Fruit fly (Drosophila melanogaster): Measurements from ENCODE around the gene CG5890.

CG5890 gene

DNA sequence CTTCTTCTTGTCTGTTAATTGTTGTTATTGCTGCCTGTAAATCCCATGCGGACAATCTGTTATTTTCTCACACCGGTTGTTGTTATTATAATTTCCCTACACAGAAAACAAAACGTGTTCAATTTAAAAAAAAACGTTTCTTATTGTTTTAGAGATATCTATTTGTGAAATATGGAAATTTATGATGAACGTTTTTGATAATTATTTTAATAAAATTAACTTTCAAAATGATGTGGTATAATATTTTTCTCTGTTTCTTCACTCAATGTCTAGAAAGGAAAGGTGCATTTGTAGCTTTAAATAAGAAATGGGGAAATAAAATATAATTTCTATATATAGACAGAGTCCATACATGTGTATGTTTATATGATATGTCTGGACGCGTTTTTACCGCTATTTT lies 28.3 kb downstream of the CG5890 start (continued):
- peak; percentile 29 for TF ChIP-seq Vsx1 (GFP tag; optimal IDR thresholded peaks at IDR 0.05)
- TF ChIP-seq NfI (GFP tag; optimal IDR thresholded peaks at IDR 0.05), result no peak
- peak; percentile 55 for TF ChIP-seq Nf-YB (GFP tag; optimal IDR thresholded peaks at IDR 0.05)
- TF ChIP-seq zen (tag; optimal IDR thresholded peaks at IDR 0.05), result peak; percentile 18
- no peak for TF ChIP-seq CG17612 (GFP tag; IDR thresholded peaks at IDR 0.05)
- TF ChIP-seq Chrac-16 (GFP tag; optimal IDR thresholded peaks at IDR 0.05), result peak; percentile 44
- no peak for TF ChIP-seq Dip2 (GFP tag; IDR thresholded peaks at IDR 0.05)
- TF ChIP-seq CG11695 (GFP tag; IDR thresholded peaks at IDR 0.05), result peak; percentile 63; the same call in 2 of the 3 replicates
- peak; percentile 30 for TF ChIP-seq fd3F (GFP tag; optimal IDR thresholded peaks at IDR 0.05)
- no peak for TF ChIP-seq CTCF (GFP tag; optimal IDR thresholded peaks at IDR 0.05)
- TF ChIP-seq Elba2 (GFP tag; optimal IDR thresholded peaks at IDR 0.05), result no peak
- no peak for TF ChIP-seq ken (GFP tag; IDR thresholded peaks at IDR 0.05)
- TF ChIP-seq CG10267 (tag; optimal IDR thresholded peaks at IDR 0.05), result peak; percentile 79
- TF ChIP-seq Atf-2 (GFP tag; optimal IDR thresholded peaks at IDR 0.05), result peak; percentile 11
- no peak for TF ChIP-seq Atf3 (GFP tag; optimal IDR thresholded peaks at IDR 0.05)
- TF ChIP-seq Asciz (GFP tag; optimal IDR thresholded peaks at IDR 0.05), result peak; percentile 70
- peak; percentile 61 for TF ChIP-seq croc (GFP tag; conservative IDR thresholded peaks at IDR 0.05)
- TF ChIP-seq tll (GFP tag; optimal IDR thresholded peaks at IDR 0.05), result no peak
- TF ChIP-seq CG2875 (GFP tag; optimal IDR thresholded peaks at IDR 0.05), result peak; percentile 65
- peak; percentile 11; the same call in 1 of the 2 replicates for TF ChIP-seq CG10366 (GFP tag; IDR thresholded peaks at IDR 0.05)
- peak; percentile 81 for TF ChIP-seq CG7839 (tag; optimal IDR thresholded peaks at IDR 0.05)
- TF ChIP-seq unc-4 (GFP tag; IDR thresholded peaks at IDR 0.05; ENCODE audit: partially characterized antibody), result no peak
- TF ChIP-seq CG9797 (GFP tag; optimal IDR thresholded peaks at IDR 0.05), result no peak
- no peak for TF ChIP-seq inv (GFP tag; IDR thresholded peaks at IDR 0.05; ENCODE audit: partially characterized antibody)
- no peak for TF ChIP-seq ato (GFP tag; IDR thresholded peaks at IDR 0.05; ENCODE audit: partially characterized antibody)
- TF ChIP-seq psq (GFP tag; optimal IDR thresholded peaks at IDR 0.05), result no peak
- no peak for TF ChIP-seq CG6791 (GFP tag; IDR thresholded peaks at IDR 0.05; ENCODE audit: partially characterized antibody)
- TF ChIP-seq CG31365 (tag; optimal IDR thresholded peaks at IDR 0.05), result no peak
- peak; percentile 72 for TF ChIP-seq Oli (tag; optimal IDR thresholded peaks at IDR 0.05)
- TF ChIP-seq CG13624 (GFP tag; optimal IDR thresholded peaks at IDR 0.05), result no peak
- no peak for TF ChIP-seq HmgD (GFP tag; optimal IDR thresholded peaks at IDR 0.05)
- no peak for TF ChIP-seq pnt (GFP tag; optimal IDR thresholded peaks at IDR 0.05)
- peak; percentile 63 for TF ChIP-seq CG17385 (GFP tag; optimal IDR thresholded peaks at IDR 0.05)
- peak; percentile 61 for TF ChIP-seq CG15269 (tag; optimal IDR thresholded peaks at IDR 0.05)
- TF ChIP-seq sc (optimal IDR thresholded peaks at IDR 0.05), result no peak
- peak; percentile 64 for TF ChIP-seq sc (GFP tag; optimal IDR thresholded peaks at IDR 0.05)
- TF ChIP-seq PHDP (tag; optimal IDR thresholded peaks at IDR 0.05), result peak; percentile 81
- TF ChIP-seq eve (GFP tag; optimal IDR thresholded peaks at IDR 0.05), result peak in 1 of 2 experiments; percentile 65
- TF ChIP-seq CG13775 (GFP tag; optimal IDR thresholded peaks at IDR 0.05), result peak; percentile 8
- TF ChIP-seq zfh1 (GFP tag; IDR thresholded peaks at IDR 0.05), result peak; percentile 45; the same call in 1 of the 3 replicates
- no peak for TF ChIP-seq btn (GFP tag; optimal IDR thresholded peaks at IDR 0.05)
- TF ChIP-seq Blimp-1 (GFP tag; optimal IDR thresholded peaks at IDR 0.05), result peak; percentile 88
- TF ChIP-seq CG3847 (GFP tag; IDR thresholded peaks at IDR 0.05), result no peak
- peak; percentile 86 for TF ChIP-seq unpg (GFP tag; optimal IDR thresholded peaks at IDR 0.05)
- peak; percentile 83 for TF ChIP-seq dmrt99B (tag; optimal IDR thresholded peaks at IDR 0.05)
- no peak for TF ChIP-seq chn (GFP tag; optimal IDR thresholded peaks at IDR 0.05)
- TF ChIP-seq CG1832 (GFP tag; optimal IDR thresholded peaks at IDR 0.05), result no peak
- TF ChIP-seq otp (GFP tag; IDR thresholded peaks at IDR 0.05), result no peak
- TF ChIP-seq dysf (GFP tag; IDR thresholded peaks at IDR 0.05), result peak; percentile 43; the same call in 1 of the 3 replicates
- TF ChIP-seq CG33557 (GFP tag; optimal IDR thresholded peaks at IDR 0.05), result peak; percentile 70
- no peak for TF ChIP-seq HLH54F (GFP tag; optimal IDR thresholded peaks at IDR 0.05)
